Fruit fly (Drosophila melanogaster): Measurements from ENCODE around the gene Sfp24C1.
A peak's percentile ranks its signal among the peaks of the same experiment; 100 is the strongest.

Gene Sfp24C1

dm6 chr2L:3655698-3656105, 44.8 kb upstream of the Sfp24C1 start (continued):
- peak; percentile 94 for TF ChIP-seq cas (GFP tag; IDR thresholded peaks at IDR 0.05)
- peak; percentile 96 for TF ChIP-seq al (GFP tag; IDR thresholded peaks at IDR 0.05)
- TF ChIP-seq pan (optimal IDR thresholded peaks at IDR 0.05) = no peak
- TF ChIP-seq pan (GFP tag; optimal IDR thresholded peaks at IDR 0.05 in 1 of 2, IDR thresholded peaks at IDR 0.05 in 1 of 2) = peak in 1 of 2 experiments; percentile 98
- TF ChIP-seq croc (GFP tag; conservative IDR thresholded peaks at IDR 0.05) = peak; percentile 97
- peak; percentile 98 for TF ChIP-seq MBD-R2 (GFP tag; IDR thresholded peaks at IDR 0.05)
- TF ChIP-seq CG15269 (tag; optimal IDR thresholded peaks at IDR 0.05) = peak; percentile 98
- TF ChIP-seq Fer2 (tag; optimal IDR thresholded peaks at IDR 0.05) = peak; percentile 97
- TF ChIP-seq CG10147 (GFP tag; optimal IDR thresholded peaks at IDR 0.05) = peak; percentile 98
- TF ChIP-seq wor (GFP tag; IDR thresholded peaks at IDR 0.05) = peak; percentile 96
- peak; percentile 94 for TF ChIP-seq CG15514 (GFP tag; optimal IDR thresholded peaks at IDR 0.05)
- no peak for TF ChIP-seq tna (GFP tag; IDR thresholded peaks at IDR 0.05; ENCODE audit: partially characterized antibody)
- TF ChIP-seq CoRest (tag; optimal IDR thresholded peaks at IDR 0.05) = peak; percentile 99
- peak; percentile 99 for TF ChIP-seq Xrp1 (GFP tag; IDR thresholded peaks at IDR 0.05)
- peak; percentile 93 for TF ChIP-seq D19B (GFP tag; optimal IDR thresholded peaks at IDR 0.05)
- peak; percentile 98 for TF ChIP-seq CG18619 (GFP tag; optimal IDR thresholded peaks at IDR 0.05)
- TF ChIP-seq otp (GFP tag; IDR thresholded peaks at IDR 0.05) = peak; percentile 97
- peak; percentile 24 for TF ChIP-seq BEAF-32 (GFP tag; optimal IDR thresholded peaks at IDR 0.05)
- peak; percentile 98 for TF ChIP-seq Dbx (GFP tag; IDR thresholded peaks at IDR 0.05)
- TF ChIP-seq CG3847 (GFP tag; IDR thresholded peaks at IDR 0.05) = peak; percentile 98
- peak in 1 of 3 experiments; percentile 98 for TF ChIP-seq Stat92E (GFP tag; optimal IDR thresholded peaks at IDR 0.05)
- peak; percentile 97 for TF ChIP-seq Aef1 (GFP tag; IDR thresholded peaks at IDR 0.05)
- TF ChIP-seq ac (GFP tag; optimal IDR thresholded peaks at IDR 0.05) = peak; percentile 97
- TF ChIP-seq CG7745 (tag; optimal IDR thresholded peaks at IDR 0.05) = peak; percentile 89
- TF ChIP-seq slbo (GFP tag; IDR thresholded peaks at IDR 0.05) = peak; percentile 98
- TF ChIP-seq nerfin-1 (tag; optimal IDR thresholded peaks at IDR 0.05) = peak; percentile 98
- peak; percentile 98 for TF ChIP-seq CG15601 (tag; optimal IDR thresholded peaks at IDR 0.05)
- TF ChIP-seq dpn (GFP tag; optimal IDR thresholded peaks at IDR 0.05) = peak; percentile 98 to 99
- TF ChIP-seq HmgZ (tag; optimal IDR thresholded peaks at IDR 0.05) = peak; percentile 99
- peak; percentile 98 for TF ChIP-seq schlank (tag; optimal IDR thresholded peaks at IDR 0.05)
- TF ChIP-seq chn (GFP tag; optimal IDR thresholded peaks at IDR 0.05) = peak; percentile 96
- peak; percentile 91 for TF ChIP-seq CG2199 (GFP tag; IDR thresholded peaks at IDR 0.05)
- peak; percentile 38; the same call in 1 of the 2 replicates for TF ChIP-seq Dref (GFP tag; IDR thresholded peaks at IDR 0.05)
- peak; percentile 98 for TF ChIP-seq so (GFP tag; IDR thresholded peaks at IDR 0.05)
- no peak for TF ChIP-seq CG2129 (GFP tag; IDR thresholded peaks at IDR 0.05; ENCODE audit: partially characterized antibody)
- TF ChIP-seq Sry-δ (GFP tag; optimal IDR thresholded peaks at IDR 0.05) = peak; percentile 76
- TF ChIP-seq CG13296 (GFP tag; optimal IDR thresholded peaks at IDR 0.05) = peak; percentile 98
- no peak for TF ChIP-seq inv (GFP tag; IDR thresholded peaks at IDR 0.05; ENCODE audit: partially characterized antibody)
- peak; percentile 96 for TF ChIP-seq twi (tag; optimal IDR thresholded peaks at IDR 0.05)
- TF ChIP-seq CG5953 (GFP tag; IDR thresholded peaks at IDR 0.05) = peak; percentile 97
- TF ChIP-seq nom (GFP tag; optimal IDR thresholded peaks at IDR 0.05) = peak; percentile 95
- TF ChIP-seq fu2 (GFP tag; optimal IDR thresholded peaks at IDR 0.05) = peak; percentile 98
- peak; percentile 98 for TF ChIP-seq CG11723 (GFP tag; optimal IDR thresholded peaks at IDR 0.05)
- TF ChIP-seq H2.0 (GFP tag; IDR thresholded peaks at IDR 0.05) = peak; percentile 97
- TF ChIP-seq Hand (GFP tag; optimal IDR thresholded peaks at IDR 0.05) = peak; percentile 98
- peak; percentile 98 for TF ChIP-seq CG6689 (GFP tag; IDR thresholded peaks at IDR 0.05)
- peak; percentile 97 for TF ChIP-seq CG16779 (GFP tag; IDR thresholded peaks at IDR 0.05)
- peak; percentile 98 for TF ChIP-seq sug (tag; optimal IDR thresholded peaks at IDR 0.05)
- TF ChIP-seq CG8765 (GFP tag; IDR thresholded peaks at IDR 0.05) = peak; percentile 95
- TF ChIP-seq CG3163 (GFP tag; optimal IDR thresholded peaks at IDR 0.05) = peak; percentile 94
- peak; percentile 98 for TF ChIP-seq az2 (GFP tag; optimal IDR thresholded peaks at IDR 0.05)
